Fruit fly (Drosophila melanogaster): Measurements from ENCODE around the gene Ent3.

The Ent3 gene

DNA sequence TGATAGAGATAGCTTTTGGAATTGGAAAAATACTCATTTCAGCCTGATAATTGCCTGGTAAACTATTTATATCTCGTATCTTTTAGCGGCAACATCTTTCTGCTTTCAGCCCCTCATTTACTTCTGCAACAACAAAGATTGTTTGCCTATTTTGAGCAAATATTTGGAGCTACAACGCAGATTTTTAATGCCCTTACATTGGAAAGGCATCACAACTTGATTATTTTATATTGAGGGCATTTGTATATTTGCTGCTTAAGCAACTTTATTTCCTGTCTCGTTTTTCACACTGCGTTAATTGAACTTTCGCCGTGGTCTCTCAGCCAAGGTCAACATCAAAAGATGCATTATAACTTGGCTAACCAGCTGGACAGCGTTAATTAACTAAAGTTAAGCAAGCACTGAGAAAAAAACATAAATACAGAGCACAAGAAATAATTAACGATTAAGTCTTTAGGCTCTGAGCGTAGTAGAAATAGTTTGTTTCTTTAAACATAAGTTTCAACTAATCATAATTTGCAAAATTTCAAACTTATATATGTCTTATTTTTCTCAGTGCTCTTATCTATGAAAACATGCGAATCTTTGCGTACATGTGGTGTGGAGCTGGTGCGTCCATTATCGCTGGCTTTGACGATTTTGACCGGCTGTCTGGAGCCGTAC lies 22.0 kb upstream of the Ent3 start:
- TF ChIP-seq Met (GFP tag; optimal IDR thresholded peaks at IDR 0.05) (peak; percentile 59), Sox102F (GFP tag; optimal IDR thresholded peaks at IDR 0.05) (peak; percentile 62), Sox15 (GFP tag; optimal IDR thresholded peaks at IDR 0.05) (peak; percentile 60), Eip78C (GFP tag) (peak; percentile 95), CG10631 (GFP tag; optimal IDR thresholded peaks at IDR 0.05) (peak; percentile 71), CG16779 (tag; optimal IDR thresholded peaks at IDR 0.05) (no peak), Ets21C (GFP tag; optimal IDR thresholded peaks at IDR 0.05) (peak; percentile 35), Smox (GFP tag; optimal IDR thresholded peaks at IDR 0.05) (peak; percentile 67), dac (GFP tag; optimal IDR thresholded peaks at IDR 0.05) (peak; percentile 19), fd59A (GFP tag; optimal IDR thresholded peaks at IDR 0.05) (peak; percentile 61), CG3919 (GFP tag; optimal IDR thresholded peaks at IDR 0.05) (no peak), pdm3 (GFP tag; optimal IDR thresholded peaks at IDR 0.05) (peak; percentile 81), CG3032 (tag; optimal IDR thresholded peaks at IDR 0.05) (peak; percentile 70), OdsH (GFP tag; optimal IDR thresholded peaks at IDR 0.05) (peak; percentile 83), Eip75B (GFP tag; optimal IDR thresholded peaks at IDR 0.05) (peak; percentile 78), CG8119 (GFP tag; IDR thresholded peaks at IDR 0.05) (peak; percentile 79; the same call in 2 of the 3 replicates), CG6854 (GFP tag; optimal IDR thresholded peaks at IDR 0.05) (no peak), Hr38 (GFP tag; optimal IDR thresholded peaks at IDR 0.05) (no peak), dsx (GFP tag; optimal IDR thresholded peaks at IDR 0.05; ENCODE audit: poor library complexity, severe bottlenecking) (no peak), ss (GFP tag; optimal IDR thresholded peaks at IDR 0.05) (no peak), CG15336 (GFP tag; IDR thresholded peaks at IDR 0.05) (peak; percentile 72), topi (GFP tag; optimal IDR thresholded peaks at IDR 0.05) (peak; percentile 73), CG11902 (GFP tag; optimal IDR thresholded peaks at IDR 0.05) (peak; percentile 40), CG31627 (GFP tag; optimal IDR thresholded peaks at IDR 0.05) (peak; percentile 77), net (GFP tag; optimal IDR thresholded peaks at IDR 0.05) (peak; percentile 72), svp (GFP tag) (peak; percentile 86), fkh (GFP tag; optimal IDR thresholded peaks at IDR 0.05) (peak; percentile 62), CG6163 (GFP tag; IDR thresholded peaks at IDR 0.05) (no peak), Hr39 (GFP tag; optimal IDR thresholded peaks at IDR 0.05) (peak; percentile 73), Sox14 (GFP tag; optimal IDR thresholded peaks at IDR 0.05) (peak; percentile 56), fd85E (GFP tag; optimal IDR thresholded peaks at IDR 0.05) (no peak), CG11294 (GFP tag; IDR thresholded peaks at IDR 0.05) (no peak; the same call in 1 of the 2 replicates), CG11762 (GFP tag; optimal IDR thresholded peaks at IDR 0.05; ENCODE audit: insufficient read depth) (peak; percentile 65), Lpt (GFP tag; optimal IDR thresholded peaks at IDR 0.05) (no peak), CG7368 (GFP tag; optimal IDR thresholded peaks at IDR 0.05) (peak; percentile 64), CG32006 (GFP tag; optimal IDR thresholded peaks at IDR 0.05) (peak; percentile 80), lz (GFP tag; optimal IDR thresholded peaks at IDR 0.05) (peak; percentile 64), Blimp-1 (GFP tag; optimal IDR thresholded peaks at IDR 0.05) (no peak), CG4318 (GFP tag; optimal IDR thresholded peaks at IDR 0.05) (peak; percentile 44), CG6276 (GFP tag; optimal IDR thresholded peaks at IDR 0.05) (peak; percentile 50), salr (GFP tag; optimal IDR thresholded peaks at IDR 0.05) (peak; percentile 32 to 70), esn (GFP tag; optimal IDR thresholded peaks at IDR 0.05) (peak; percentile 79), CG6792 (GFP tag; optimal IDR thresholded peaks at IDR 0.05) (peak; percentile 74), CG8319 (GFP tag; optimal IDR thresholded peaks at IDR 0.05) (peak; percentile 46), CG6808 (GFP tag; optimal IDR thresholded peaks at IDR 0.05) (peak; percentile 67), spab (GFP tag; optimal IDR thresholded peaks at IDR 0.05) (peak; percentile 57), Ets96B (tag; optimal IDR thresholded peaks at IDR 0.05) (peak; percentile 75), CG9139 (GFP tag; optimal IDR thresholded peaks at IDR 0.05) (peak; percentile 22), CG1621 (tag; optimal IDR thresholded peaks at IDR 0.05) (peak; percentile 66), CG34406 (GFP tag; optimal IDR thresholded peaks at IDR 0.05) (peak; percentile 72), vri (GFP tag; optimal IDR thresholded peaks at IDR 0.05) (peak; percentile 33)
